Fruit fly (Drosophila melanogaster) whole organism, prepupa: ENCODE data around the gene CG18747.

Experiments
- CG10669 ChIP-seq: fragments of 200-800 bp; sonication (Bioruptor generic); optimal IDR thresholded peaks from 3 replicates; lab custom pipeline; 2018; ENCODE audit warnings: missing biosample characterization, mild to moderate bottlenecking, missing genetic modification characterization, moderate library complexity
- CG11294 ChIP-seq: fragments of 200-800 bp; sonication (Bioruptor generic); IDR thresholded peaks from 2 replicates; pipeline ENCODE4 v1.3.6; 2022; ENCODE audit warnings: missing biosample characterization, missing genetic modification characterization
- CG11762 ChIP-seq: fragments of 200-800 bp; sonication (Bioruptor generic); optimal IDR thresholded peaks from 3 replicates; lab custom pipeline; 2016; ENCODE audit warnings: missing biosample characterization, missing genetic modification characterization; ENCODE audit not compliant: insufficient read depth
- CG11902 ChIP-seq: fragments of 200-800 bp; sonication (Bioruptor generic); optimal IDR thresholded peaks from 3 replicates; lab custom pipeline; 2016; ENCODE audit warnings: missing biosample characterization, missing genetic modification characterization
- CG3032 ChIP-seq: fragments of 200-800 bp; optimal IDR thresholded peaks from 2 replicates; lab custom pipeline; 2019; ENCODE audit warnings: missing biosample characterization, mild to moderate bottlenecking, missing genetic modification characterization, moderate library complexity
- CG32006 ChIP-seq: fragments of 200-800 bp; sonication (Bioruptor generic); optimal IDR thresholded peaks from 3 replicates; lab custom pipeline; 2017; ENCODE audit warnings: missing biosample characterization, mild to moderate bottlenecking, missing genetic modification characterization
- CG34406 ChIP-seq: fragments of 200-800 bp; sonication (Bioruptor generic); optimal IDR thresholded peaks from 3 replicates; lab custom pipeline; 2016; ENCODE audit warnings: missing biosample characterization, missing genetic modification characterization
- CG3919 ChIP-seq: fragments of 200-800 bp; sonication (Bioruptor generic); optimal IDR thresholded peaks from 3 replicates; lab custom pipeline; 2016; ENCODE audit warnings: missing biosample characterization, missing genetic modification characterization
- CG6163 ChIP-seq: fragments of 200-800 bp; sonication (Bioruptor generic); IDR thresholded peaks from 3 replicates; pipeline ENCODE4 v1.3.6; 2022; ENCODE audit warnings: missing biosample characterization, missing genetic modification characterization
- CG6792 ChIP-seq: fragments of 200-800 bp; sonication (Bioruptor generic); optimal IDR thresholded peaks from 3 replicates; lab custom pipeline; 2016; ENCODE audit warnings: missing biosample characterization, missing genetic modification characterization
- CG6854 ChIP-seq: fragments of 200-800 bp; sonication (Bioruptor generic); optimal IDR thresholded peaks from 2 replicates; lab custom pipeline; 2017; ENCODE audit warnings: missing biosample characterization, mild to moderate bottlenecking, missing genetic modification characterization
- CG7368 ChIP-seq: fragments of 200-800 bp; sonication (Bioruptor generic); optimal IDR thresholded peaks from 3 replicates; lab custom pipeline; 2016; ENCODE audit warnings: missing biosample characterization, missing genetic modification characterization
- CG8119 ChIP-seq: fragments of 200-800 bp; sonication (Bioruptor generic); IDR thresholded peaks from 3 replicates; pipeline ENCODE4 v1.3.6; 2022; ENCODE audit warnings: missing biosample characterization, missing genetic modification characterization
- CG8319 ChIP-seq: fragments of 200-800 bp; sonication (Bioruptor generic); optimal IDR thresholded peaks from 3 replicates; lab custom pipeline; 2016; ENCODE audit warnings: missing biosample characterization, missing genetic modification characterization
- CG8632 ChIP-seq: fragments of 200-800 bp; sonication (Bioruptor generic); optimal IDR thresholded peaks from 3 replicates; lab custom pipeline; 2016; ENCODE audit warnings: missing biosample characterization, missing genetic modification characterization
- Eip75B ChIP-seq: fragments of 200-800 bp; sonication (Bioruptor generic); optimal IDR thresholded peaks from 3 replicates; lab custom pipeline; 2016; ENCODE audit warnings: missing biosample characterization, missing genetic modification characterization
- Eip78C ChIP-seq: fragments of 200-800 bp; sonication (Bioruptor generic); peaks from one replicate; lab custom pipeline; 2016; ENCODE audit warnings: missing biosample characterization, missing genetic modification characterization
- Ets21C ChIP-seq: fragments of 200-800 bp; sonication (Bioruptor generic); optimal IDR thresholded peaks from 3 replicates; lab custom pipeline; 2016; ENCODE audit warnings: missing biosample characterization, missing genetic modification characterization
- Gug ChIP-seq: fragments of 200-800 bp; sonication (Bioruptor generic); IDR thresholded peaks from 2 replicates; pipeline ENCODE4 v1.3.6; 2022; ENCODE audit warnings: missing biosample characterization, missing genetic modification characterization
- Hr38 ChIP-seq: sonication (Bioruptor generic); optimal IDR thresholded peaks from 2 replicates; lab custom pipeline; 2016; ENCODE audit warnings: missing biosample characterization, missing genetic modification characterization
- Hr4 ChIP-seq: fragments of 200-800 bp; sonication (Bioruptor generic); optimal IDR thresholded peaks from 3 replicates; lab custom pipeline; 2016; ENCODE audit warnings: missing biosample characterization, missing genetic modification characterization
- Met ChIP-seq: fragments of 200-800 bp; sonication (Bioruptor generic); optimal IDR thresholded peaks from 3 replicates; lab custom pipeline; 2016; ENCODE audit warnings: missing biosample characterization, missing genetic modification characterization
- OdsH ChIP-seq: fragments of 200-800 bp; sonication (Bioruptor generic); optimal IDR thresholded peaks from 3 replicates; lab custom pipeline; 2016; ENCODE audit warnings: missing biosample characterization, missing genetic modification characterization
- Sox102F ChIP-seq: fragments of 200-800 bp; sonication (Bioruptor generic); optimal IDR thresholded peaks from 2 replicates; lab custom pipeline; 2016; ENCODE audit warnings: missing biosample characterization, mild to moderate bottlenecking, missing genetic modification characterization
- Sox14 ChIP-seq: fragments of 200-800 bp; sonication (Bioruptor generic); optimal IDR thresholded peaks from 3 replicates; lab custom pipeline; 2016; ENCODE audit warnings: missing biosample characterization, missing genetic modification characterization
- Sox15 ChIP-seq: fragments of 200-800 bp; sonication (Bioruptor generic); optimal IDR thresholded peaks from 3 replicates; lab custom pipeline; 2016; ENCODE audit warnings: missing biosample characterization, missing genetic modification characterization
- achi ChIP-seq: fragments of 200-800 bp; sonication (Bioruptor generic); optimal IDR thresholded peaks from 3 replicates; lab custom pipeline; 2016; ENCODE audit warnings: missing biosample characterization, missing genetic modification characterization
- acj6 ChIP-seq: fragments of 200-800 bp; sonication (Bioruptor generic); optimal IDR thresholded peaks from 3 replicates; lab custom pipeline; 2016; ENCODE audit warnings: missing biosample characterization, missing genetic modification characterization
- cyc ChIP-seq: fragments of 200-800 bp; sonication (Bioruptor generic); optimal IDR thresholded peaks from 3 replicates; lab custom pipeline; 2016; ENCODE audit warnings: missing biosample characterization, missing genetic modification characterization
- dsx ChIP-seq: fragments of 200-800 bp; optimal IDR thresholded peaks from 3 replicates; lab custom pipeline; 2019; ENCODE audit warnings: missing biosample characterization, mild to moderate bottlenecking, missing genetic modification characterization, moderate library complexity; ENCODE audit not compliant: poor library complexity, severe bottlenecking
- esn ChIP-seq: fragments of 200-800 bp; sonication (Bioruptor generic); optimal IDR thresholded peaks from 2 replicates; lab custom pipeline; 2016; ENCODE audit warnings: missing biosample characterization, mild to moderate bottlenecking, missing genetic modification characterization, moderate library complexity
- fd59A ChIP-seq: fragments of 200-800 bp; sonication (Bioruptor generic); optimal IDR thresholded peaks from 2 replicates; lab custom pipeline; 2017; ENCODE audit warnings: missing biosample characterization, mild to moderate bottlenecking, missing genetic modification characterization, missing genetic modification reagents
- fd85E ChIP-seq: fragments of 200-800 bp; sonication (Bioruptor generic); optimal IDR thresholded peaks from 3 replicates; lab custom pipeline; 2016; ENCODE audit warnings: missing biosample characterization, missing genetic modification characterization
- fkh ChIP-seq: fragments of 200-800 bp; sonication (Bioruptor generic); optimal IDR thresholded peaks from 3 replicates; lab custom pipeline; 2017; ENCODE audit warnings: missing biosample characterization, mild to moderate bottlenecking, missing genetic modification characterization, moderate library complexity
- lz ChIP-seq: fragments of 200-800 bp; sonication (Bioruptor generic); optimal IDR thresholded peaks from 3 replicates; lab custom pipeline; 2016; ENCODE audit warnings: missing biosample characterization, missing genetic modification characterization
- net ChIP-seq: fragments of 200-800 bp; sonication (Bioruptor generic); optimal IDR thresholded peaks from 3 replicates; lab custom pipeline; 2016; ENCODE audit warnings: missing biosample characterization, missing genetic modification characterization
- pdm3 ChIP-seq: fragments of 200-800 bp; sonication (Bioruptor generic); optimal IDR thresholded peaks from 3 replicates; lab custom pipeline; 2016; ENCODE audit warnings: missing biosample characterization, missing genetic modification characterization
- salr ChIP-seq, 2 experiments: fragments of 200-800 bp; sonication (Bioruptor generic); optimal IDR thresholded peaks; 3 replicates each; lab custom pipeline; 2016 to 2018; ENCODE audit warnings: missing biosample characterization in 2 of 2, missing genetic modification characterization in 2 of 2, mild to moderate bottlenecking in 1 of 2
- spab ChIP-seq: fragments of 200-800 bp; sonication (Bioruptor generic); optimal IDR thresholded peaks from 2 replicates; lab custom pipeline; 2017; ENCODE audit warnings: missing biosample characterization, mild to moderate bottlenecking, missing genetic modification characterization, missing genetic modification reagents
- svp ChIP-seq: fragments of 200-800 bp; sonication (Bioruptor generic); peaks from one replicate; lab custom pipeline; 2016; ENCODE audit warnings: missing biosample characterization, missing genetic modification characterization
- topi ChIP-seq: fragments of 200-800 bp; sonication (Bioruptor generic); optimal IDR thresholded peaks from 3 replicates; lab custom pipeline; 2016; ENCODE audit warnings: missing biosample characterization, missing genetic modification characterization
- vri ChIP-seq: fragments of 200-800 bp; sonication (Bioruptor generic); optimal IDR thresholded peaks from 3 replicates; lab custom pipeline; 2016; ENCODE audit warnings: missing biosample characterization, mild to moderate bottlenecking, missing genetic modification characterization

The CG18747 gene

DNA sequence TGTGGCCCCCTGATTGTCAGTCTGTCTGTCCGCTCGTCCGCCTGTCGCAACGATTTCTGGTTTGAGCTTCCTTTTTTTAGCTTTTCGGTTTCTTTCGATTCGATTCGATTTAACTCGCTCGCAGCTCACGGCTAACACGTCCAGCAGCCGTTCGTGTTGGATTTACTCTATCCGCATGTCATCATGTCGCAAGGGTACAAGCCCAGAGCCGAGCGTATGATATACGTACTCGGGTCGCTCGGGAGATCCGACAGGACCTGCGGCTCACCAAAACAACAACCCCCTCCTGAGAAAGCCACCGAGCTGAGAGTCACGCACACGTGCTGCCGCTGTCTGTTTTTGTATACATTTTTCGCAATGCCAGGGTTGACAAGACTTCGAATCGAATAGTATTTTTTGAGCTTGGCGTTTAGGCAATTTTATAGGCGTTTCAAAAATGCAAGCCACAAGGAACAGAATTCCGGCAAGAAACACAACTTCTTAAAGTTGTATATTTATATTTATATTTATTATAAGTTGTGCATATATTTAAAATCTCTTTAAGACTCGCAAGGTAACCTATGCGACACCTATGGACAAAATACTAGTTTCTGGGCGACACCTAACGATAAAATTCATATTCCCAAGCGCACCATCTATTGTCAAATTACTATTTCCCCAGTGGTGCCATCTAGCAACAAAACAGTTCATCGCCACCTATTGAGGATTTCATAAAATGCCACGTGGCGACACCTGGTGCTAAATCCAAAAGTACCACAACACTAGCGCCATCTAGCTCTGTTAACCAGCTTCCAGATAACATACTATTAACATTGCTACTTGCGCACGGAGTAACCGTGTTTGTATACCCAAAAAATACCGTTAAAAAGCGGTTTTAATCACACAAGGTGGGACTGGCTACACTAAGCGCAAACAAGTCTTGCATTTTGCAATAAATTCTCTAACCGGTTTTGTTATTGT is 26.7 kb upstream of the CG18747 start, which contains the start of the genes CG2993 and sgll (continued):
- TF ChIP-seq pdm3 (GFP tag; lab: Kevin White, UChicago) = peak; percentile 85
- peak; percentile 80 for TF ChIP-seq Ets21C (GFP tag; lab: Kevin White, UChicago)
- no peak for TF ChIP-seq Hr38
- TF ChIP-seq CG6163 (GFP tag; lab: Robert Waterston, UW) = peak; percentile 59; the same call in 1 of the 3 replicates
- no peak for TF ChIP-seq CG6854 (GFP tag; lab: Kevin White, UChicago)
- peak; percentile 50 for TF ChIP-seq CG3032 (tag; lab: Kevin White, UChicago)
- TF ChIP-seq CG32006 (GFP tag; lab: Kevin White, UChicago) = peak; percentile 59
- peak; percentile 70 for TF ChIP-seq CG8319
- TF ChIP-seq Met (GFP tag; lab: Kevin White, UChicago) = peak; percentile 84
- TF ChIP-seq Sox15 (GFP tag; lab: Kevin White, UChicago) = peak; percentile 80
- no peak for TF ChIP-seq dsx
- TF ChIP-seq CG8632 (GFP tag; lab: Kevin White, UChicago) = no peak
- TF ChIP-seq CG34406 (GFP tag; lab: Kevin White, UChicago) = peak; percentile 61
- peak; percentile 60 for TF ChIP-seq Hr4 (GFP tag; lab: Kevin White, UChicago)
- TF ChIP-seq Sox14 (GFP tag; lab: Kevin White, UChicago) = peak; percentile 82
- TF ChIP-seq CG3919 = peak; percentile 85
- TF ChIP-seq Gug (GFP tag; lab: Robert Waterston, UW) = peak; percentile 28; the same call in 1 of the 2 replicates
- TF ChIP-seq net (GFP tag; lab: Kevin White, UChicago) = peak; percentile 55
- peak; percentile 92 for TF ChIP-seq lz (GFP tag; lab: Kevin White, UChicago)
- TF ChIP-seq achi (GFP tag; lab: Kevin White, UChicago) = peak; percentile 57
- TF ChIP-seq salr (GFP tag; optimal IDR thresholded peaks at IDR 0.05; lab: Kevin White, UChicago) = peak in 1 of 2 experiments; percentile 88
- peak; percentile 97 for TF ChIP-seq cyc
- peak; percentile 85 for TF ChIP-seq acj6 (GFP tag; lab: Kevin White, UChicago)
- peak; percentile 71 for TF ChIP-seq topi
- TF ChIP-seq esn (GFP tag; lab: Kevin White, UChicago) = peak; percentile 90
- TF ChIP-seq CG8119 (GFP tag; lab: Robert Waterston, UW) = no peak
- peak; percentile 48 for TF ChIP-seq fd59A
- TF ChIP-seq fd85E (GFP tag; lab: Kevin White, UChicago) = peak; percentile 20
- TF ChIP-seq vri (GFP tag; lab: Kevin White, UChicago) = peak; percentile 64
- TF ChIP-seq svp (GFP tag; lab: Kevin White, UChicago) = peak; percentile 87
- peak; percentile 82 for TF ChIP-seq CG11902 (GFP tag; lab: Kevin White, UChicago)
- peak; percentile 88 for TF ChIP-seq OdsH
- peak; percentile 41; the same call in 1 of the 2 replicates for TF ChIP-seq CG11294 (GFP tag; lab: Robert Waterston, UW)
- TF ChIP-seq CG10669 = peak; percentile 66
- peak; percentile 49 for TF ChIP-seq Eip75B (GFP tag; lab: Kevin White, UChicago)
- peak; percentile 75 for TF ChIP-seq CG6792 (GFP tag; lab: Kevin White, UChicago)

DNA sequence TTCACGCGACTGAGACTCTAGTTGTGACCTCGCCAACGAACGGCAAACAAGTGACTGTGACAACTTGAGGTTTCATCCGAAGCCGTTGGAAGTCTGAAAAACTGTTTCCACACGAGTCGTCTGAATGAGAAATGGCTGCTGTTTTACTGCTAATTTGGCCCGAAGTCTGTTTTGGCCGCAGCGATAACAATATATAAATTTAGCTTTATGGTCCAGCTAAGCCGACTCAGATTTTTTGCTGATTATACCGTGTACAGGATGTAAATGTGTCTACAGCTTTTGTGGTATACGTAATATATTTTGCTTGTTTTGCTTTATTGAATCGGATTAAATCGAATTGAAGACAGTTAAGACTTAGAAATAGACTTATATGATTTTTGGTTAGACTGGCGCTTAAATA is 21.1 kb upstream of the CG18747 start, which contains the start of gene CG18268:
Gene CG18268, minus strand, starts transcription at position 101 of the 400 bp plus-strand sequence.
- TF ChIP-seq CG11762 (GFP tag; lab: Kevin White, UChicago) (no peak), CG7368 (GFP tag; lab: Kevin White, UChicago) (no peak), fd85E (GFP tag; lab: Kevin White, UChicago) (no peak), svp (GFP tag; lab: Kevin White, UChicago) (no peak), spab (GFP tag; lab: Kevin White, UChicago) (no peak), CG34406 (GFP tag; lab: Kevin White, UChicago) (no peak), Sox102F (GFP tag; lab: Kevin White, UChicago) (no peak), net (GFP tag; lab: Kevin White, UChicago) (no peak), pdm3 (GFP tag; lab: Kevin White, UChicago) (no peak), Eip78C (GFP tag; lab: Kevin White, UChicago) (no peak), fkh (no peak), CG11902 (GFP tag; lab: Kevin White, UChicago) (no peak), salr (GFP tag; optimal IDR thresholded peaks at IDR 0.05; lab: Kevin White, UChicago) (no peak), dsx (no peak)
